Fruit fly (Drosophila melanogaster): ENCODE measurements around the gene CG7606.

CG7606 gene

DNA sequence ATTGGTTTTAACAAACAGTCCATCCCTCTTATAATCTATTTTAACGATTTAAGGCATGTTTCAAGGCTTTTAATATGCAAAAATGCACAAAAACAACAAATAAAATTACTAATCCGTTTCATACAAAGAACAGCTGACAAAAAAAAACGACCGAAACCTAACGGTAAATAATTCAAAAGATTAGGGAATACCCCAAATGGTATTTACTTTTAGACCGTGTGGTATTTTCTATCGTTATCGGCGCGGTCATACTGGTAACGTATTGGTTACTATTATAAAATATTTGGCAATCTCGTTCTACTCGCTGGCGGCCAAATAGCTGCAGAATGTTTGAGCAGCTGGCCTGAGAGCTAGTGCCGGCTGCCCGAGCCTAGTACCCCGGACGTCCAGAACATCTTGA, 9.5 kb downstream of the CG7606 start, which contains the start of gene sll:
sll (plus strand) TSS at position 235 of the 400 bp plus-strand sequence.
- TF ChIP-seq Smox (GFP tag; optimal IDR thresholded peaks at IDR 0.05): no peak
- peak; percentile 77 for TF ChIP-seq fkh (GFP tag; optimal IDR thresholded peaks at IDR 0.05)
- TF ChIP-seq Eip78C (GFP tag): peak; percentile 33

DNA sequence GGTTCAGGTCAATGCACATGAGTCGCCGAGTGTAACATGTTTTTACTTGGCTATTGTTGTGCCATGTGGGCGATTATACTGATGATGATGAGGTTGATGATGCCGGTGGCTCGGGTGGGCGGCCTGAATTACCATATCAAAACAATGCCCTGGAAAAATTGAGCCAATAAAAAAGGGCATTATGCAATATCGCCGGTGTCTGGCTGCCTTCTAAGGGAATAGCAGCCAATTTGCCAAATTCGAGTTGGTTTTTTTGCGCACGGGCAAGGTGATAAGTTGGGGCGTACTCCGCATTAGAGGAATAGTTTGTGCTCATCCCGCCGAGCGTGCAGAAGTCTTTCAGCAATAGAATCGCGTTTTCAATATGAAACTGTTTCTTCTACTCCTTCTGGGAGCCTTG, 12.7 kb downstream of the CG7606 start, which contains the start of gene CG14329:
CG14329 (plus strand) TSS at position 301 of the 400 bp plus-strand sequence.
- TF ChIP-seq spab (GFP tag; optimal IDR thresholded peaks at IDR 0.05) (no peak), CG3919 (GFP tag; optimal IDR thresholded peaks at IDR 0.05) (no peak), Smox (GFP tag; optimal IDR thresholded peaks at IDR 0.05) (no peak), CG11902 (GFP tag; optimal IDR thresholded peaks at IDR 0.05) (no peak), CG31627 (GFP tag; optimal IDR thresholded peaks at IDR 0.05) (no peak), acj6 (GFP tag; optimal IDR thresholded peaks at IDR 0.05) (no peak), CG8119 (GFP tag; IDR thresholded peaks at IDR 0.05) (no peak), CG4318 (GFP tag; optimal IDR thresholded peaks at IDR 0.05) (no peak)

DNA sequence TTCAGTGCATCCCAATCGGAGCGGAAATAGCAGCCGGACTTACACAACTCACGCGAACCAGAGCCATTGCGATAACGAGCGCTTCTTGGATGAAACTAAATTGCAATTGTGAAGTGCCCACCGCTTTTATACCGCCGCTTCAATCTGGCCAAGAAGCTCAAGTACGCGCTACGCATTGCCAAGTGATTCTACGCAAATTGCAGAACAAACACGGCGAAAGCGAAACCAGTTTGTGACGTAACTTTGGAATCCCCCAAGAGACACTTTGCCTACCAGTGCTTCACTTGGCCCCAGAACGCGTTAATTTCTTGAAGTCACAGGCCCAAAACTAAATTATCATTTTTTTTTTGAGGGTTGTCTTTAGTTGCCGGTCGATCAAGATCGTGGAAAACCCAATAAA, 15.1 kb downstream of the CG7606 start, which contains the start of gene Edg91:
Edg91 (minus strand) TSS at position 101 of the 400 bp plus-strand sequence.
- no peak for TF ChIP-seq CG9139 (GFP tag; optimal IDR thresholded peaks at IDR 0.05)
- TF ChIP-seq eg (GFP tag; IDR thresholded peaks at IDR 0.05): no peak
- TF ChIP-seq CG6808 (GFP tag; optimal IDR thresholded peaks at IDR 0.05): no peak
- no peak for TF ChIP-seq CG10631 (GFP tag; optimal IDR thresholded peaks at IDR 0.05)
- no peak for TF ChIP-seq Hr38 (GFP tag; optimal IDR thresholded peaks at IDR 0.05)
- no peak for TF ChIP-seq lz (GFP tag; optimal IDR thresholded peaks at IDR 0.05)
- no peak for TF ChIP-seq dsx (GFP tag; optimal IDR thresholded peaks at IDR 0.05; ENCODE audit: poor library complexity, severe bottlenecking)
- no peak for TF ChIP-seq Hr4 (GFP tag; optimal IDR thresholded peaks at IDR 0.05)
- TF ChIP-seq CG32006 (GFP tag; optimal IDR thresholded peaks at IDR 0.05): no peak
- TF ChIP-seq CG16779 (tag; optimal IDR thresholded peaks at IDR 0.05): no peak
- TF ChIP-seq OdsH (GFP tag; optimal IDR thresholded peaks at IDR 0.05): no peak
- TF ChIP-seq CG4318 (GFP tag; optimal IDR thresholded peaks at IDR 0.05): no peak
- TF ChIP-seq fkh (GFP tag; optimal IDR thresholded peaks at IDR 0.05): no peak
- no peak for TF ChIP-seq spab (GFP tag; optimal IDR thresholded peaks at IDR 0.05)
- TF ChIP-seq CG3919 (GFP tag; optimal IDR thresholded peaks at IDR 0.05): no peak
- TF ChIP-seq Sox15 (GFP tag; optimal IDR thresholded peaks at IDR 0.05): no peak
- no peak for TF ChIP-seq achi (GFP tag; optimal IDR thresholded peaks at IDR 0.05)
- no peak for TF ChIP-seq pdm3 (GFP tag; optimal IDR thresholded peaks at IDR 0.05)

DNA sequence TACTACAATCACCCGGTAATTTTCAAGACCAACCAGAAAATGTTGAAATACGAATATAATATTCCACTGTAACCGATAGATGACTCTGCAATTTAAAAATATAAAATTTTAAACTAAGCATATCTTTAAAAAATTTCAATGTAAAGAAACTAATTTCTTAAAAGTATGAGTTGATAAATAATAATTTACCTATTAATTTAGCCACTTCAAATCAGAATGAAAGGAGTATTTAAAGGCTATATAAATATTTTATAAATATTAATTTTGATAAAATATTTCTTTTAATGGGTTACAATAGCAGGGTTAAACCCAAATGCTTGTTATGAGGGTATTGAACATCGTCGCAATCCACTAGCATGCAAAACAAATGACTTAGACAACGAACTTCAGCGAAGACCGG, 15.5 kb downstream of the CG7606 start:
- no peak for TF ChIP-seq cyc (GFP tag; optimal IDR thresholded peaks at IDR 0.05)
- TF ChIP-seq Eip78C (GFP tag): peak; percentile 45

DNA sequence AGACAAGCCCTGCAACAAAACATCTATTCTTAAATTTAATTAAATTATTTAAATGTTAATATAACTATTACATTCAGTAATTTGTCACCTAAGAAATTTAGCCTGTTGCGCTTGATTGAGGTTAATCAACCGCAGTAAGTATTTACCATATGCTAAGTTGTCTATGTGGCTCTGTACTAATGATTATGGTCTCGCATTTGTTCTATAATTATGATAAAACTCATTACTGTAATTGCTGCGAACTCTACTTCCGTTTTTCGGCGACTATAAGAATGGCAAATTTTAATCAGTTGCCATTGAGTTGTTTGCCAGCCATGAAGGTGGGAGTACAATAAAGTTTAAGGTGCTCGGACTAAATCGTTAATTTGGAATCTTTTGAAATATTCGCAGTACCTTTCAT, 16.3 kb downstream of the CG7606 start, which contains the start of gene CG34281:
CG34281 (plus strand) TSS at position 301 of the 400 bp plus-strand sequence.
- no peak for TF ChIP-seq salr (GFP tag; optimal IDR thresholded peaks at IDR 0.05)
- no peak for TF ChIP-seq CG6792 (GFP tag; optimal IDR thresholded peaks at IDR 0.05)
- TF ChIP-seq CG8119 (GFP tag; IDR thresholded peaks at IDR 0.05): no peak
- TF ChIP-seq Met (GFP tag; optimal IDR thresholded peaks at IDR 0.05): no peak
- TF ChIP-seq cyc (GFP tag; optimal IDR thresholded peaks at IDR 0.05): no peak
- no peak for TF ChIP-seq CG7368 (GFP tag; optimal IDR thresholded peaks at IDR 0.05)
- TF ChIP-seq Hr4 (GFP tag; optimal IDR thresholded peaks at IDR 0.05): no peak

DNA sequence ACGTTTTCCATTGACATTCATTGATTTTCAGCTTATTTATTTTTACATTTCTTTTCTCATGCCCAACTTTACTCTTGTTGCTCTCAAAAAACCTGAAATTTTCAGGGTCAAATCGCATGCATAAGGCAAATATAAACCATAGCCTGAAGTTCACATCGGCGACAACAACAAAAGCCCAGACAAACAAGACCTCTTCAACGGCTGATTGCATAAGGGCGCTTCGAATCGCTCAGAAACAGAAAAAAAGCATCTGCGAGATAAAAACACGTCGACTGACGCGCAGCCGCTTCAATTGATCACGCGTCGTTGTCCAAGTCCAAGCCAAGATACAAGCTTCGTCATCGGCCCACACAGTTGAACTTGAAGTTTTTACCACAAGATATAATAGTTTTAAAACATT, 17.2 kb downstream of the CG7606 start, which contains the start of gene CG14327:
CG14327 (plus strand) TSS at position 161 of the 400 bp plus-strand sequence.
- TF ChIP-seq ss (GFP tag; optimal IDR thresholded peaks at IDR 0.05): peak; percentile 24 to 47
- no peak for TF ChIP-seq cyc (GFP tag; optimal IDR thresholded peaks at IDR 0.05)
- no peak for TF ChIP-seq Sox102F (GFP tag; optimal IDR thresholded peaks at IDR 0.05)
- peak; percentile 34 for TF ChIP-seq vri (GFP tag; optimal IDR thresholded peaks at IDR 0.05)
- peak; percentile 25 for TF ChIP-seq Eip78C (GFP tag)
